Worm (Caenorhabditis elegans): ENCODE results near the gene Y55F3BR.1.

Gene Y55F3BR.1

ce11 chrIV:845198-845597, 29.4 kb upstream of the Y55F3BR.1 start, which contains the start of gene lgc-33:
TSS of gene lgc-33 (plus strand) at chrIV:845498.
- TF ChIP-seq unc-3 (GFP tag; conservative IDR thresholded peaks at IDR 0.05) (no peak), unc-3 (tag; optimal IDR thresholded peaks at IDR 0.05) (no peak), ttx-3 (tag; optimal IDR thresholded peaks at IDR 0.05) (no peak), ceh-30 (tag; optimal IDR thresholded peaks at IDR 0.05) (no peak), gmeb-2 (tag; optimal IDR thresholded peaks at IDR 0.05) (no peak), ceh-34 (tag; optimal IDR thresholded peaks at IDR 0.05) (no peak), mec-3 (tag; optimal IDR thresholded peaks at IDR 0.05; ENCODE audit: borderline replicate concordance) (no peak), fkh-6 (tag; optimal IDR thresholded peaks at IDR 0.05) (no peak), nfya-1 (tag; optimal IDR thresholded peaks at IDR 0.05) (no peak), hlh-13 (GFP tag; optimal IDR thresholded peaks at IDR 0.05) (no peak), ceh-2 (tag; optimal IDR thresholded peaks at IDR 0.05) (no peak)

- TF ChIP-seq nhr-11 (tag; optimal IDR thresholded peaks at IDR 0.05): no peak
- no peak for TF ChIP-seq pax-1 (tag; optimal IDR thresholded peaks at IDR 0.05)
- no peak for TF ChIP-seq odd-2 (tag; optimal IDR thresholded peaks at IDR 0.05)
- no peak for TF ChIP-seq ceh-19 (GFP tag; optimal IDR thresholded peaks at IDR 0.05)
- TF ChIP-seq ceh-31 (tag; optimal IDR thresholded peaks at IDR 0.05): no peak
- TF ChIP-seq ceh-24 (tag; optimal IDR thresholded peaks at IDR 0.05): no peak
- no peak for TF ChIP-seq fkh-6 (tag; optimal IDR thresholded peaks at IDR 0.05)
- TF ChIP-seq ets-4 (tag; optimal IDR thresholded peaks at IDR 0.05): no peak
- no peak for TF ChIP-seq ceh-9 (tag; optimal IDR thresholded peaks at IDR 0.05)
- TF ChIP-seq ceh-34 (tag; optimal IDR thresholded peaks at IDR 0.05): no peak
- TF ChIP-seq che-1 (tag; optimal IDR thresholded peaks at IDR 0.05): no peak
- no peak for TF ChIP-seq pat-9 (tag; optimal IDR thresholded peaks at IDR 0.05)
- TF ChIP-seq hlh-15 (tag; optimal IDR thresholded peaks at IDR 0.05): no peak
- no peak for TF ChIP-seq dve-1 (tag; optimal IDR thresholded peaks at IDR 0.05)
- no peak for TF ChIP-seq gmeb-2 (tag; optimal IDR thresholded peaks at IDR 0.05)
- TF ChIP-seq elt-4 (tag; optimal IDR thresholded peaks at IDR 0.05): no peak
- TF ChIP-seq ttx-3 (tag; optimal IDR thresholded peaks at IDR 0.05): no peak
These were observed 26.4 kb upstream of the Y55F3BR.1 start for ce11 chrIV:848207-848606.

ce11 chrIV:848956-849355, 25.6 kb upstream of the Y55F3BR.1 start:
- peak; percentile 85 for TF ChIP-seq ceh-48 (tag; optimal IDR thresholded peaks at IDR 0.05)

ce11 chrIV:854357-855269, 20.0 kb upstream of the Y55F3BR.1 start, which contains the start of the genes lem-4 and Y55F3BR.11:
TSS of gene lem-4 (minus strand) at chrIV:854780.
TSS of gene Y55F3BR.11 (plus strand) at chrIV:855219.
- TF ChIP-seq pha-2 (tag; optimal IDR thresholded peaks at IDR 0.05) (no peak), ceh-34 (tag; optimal IDR thresholded peaks at IDR 0.05) (no peak), pax-1 (tag; optimal IDR thresholded peaks at IDR 0.05) (peak; percentile 17), ceh-30 (tag; optimal IDR thresholded peaks at IDR 0.05) (no peak), nhr-232 (tag; optimal IDR thresholded peaks at IDR 0.05) (no peak), ceh-2 (tag; optimal IDR thresholded peaks at IDR 0.05) (no peak), hlh-15 (tag; optimal IDR thresholded peaks at IDR 0.05) (no peak), nfya-1 (tag; optimal IDR thresholded peaks at IDR 0.05) (peak; percentile 45), K02D7.2 (tag; optimal IDR thresholded peaks at IDR 0.05) (no peak), ceh-48 (tag; optimal IDR thresholded peaks at IDR 0.05) (peak; percentile 57), pqm-1 (tag; optimal IDR thresholded peaks at IDR 0.05) (peak; percentile 23), tbx-2 (tag; optimal IDR thresholded peaks at IDR 0.05) (no peak)

ce11 chrIV:855483-855882, 19.1 kb upstream of the Y55F3BR.1 start:
- no peak for TF ChIP-seq gmeb-2 (tag; optimal IDR thresholded peaks at IDR 0.05)
- TF ChIP-seq elt-2 (tag; optimal IDR thresholded peaks at IDR 0.05): peak; percentile 47
